Fruit fly (Drosophila melanogaster) whole organism, embryonic: ENCODE measurements around the gene fne.

Source experiments
- Bteb2 ChIP-seq: fragments of 200-800 bp; sonication (Bioruptor generic); optimal IDR thresholded peaks from 2 replicates; lab custom pipeline; 2016; ENCODE audit warnings: missing biosample characterization, missing genetic modification characterization
- CG1024 ChIP-seq: fragments of 200-800 bp; sonication (Bioruptor generic); IDR thresholded peaks from 2 replicates; pipeline ENCODE4 v1.3.6; 2022; ENCODE audit warnings: missing biosample characterization, missing genetic modification characterization
- CG10462 ChIP-seq: fragments of 200-800 bp; sonication (Bioruptor generic); optimal IDR thresholded peaks from 2 replicates; lab custom pipeline; 2016; ENCODE audit warnings: missing biosample characterization, missing genetic modification characterization
- CG11504 ChIP-seq: fragments of 200-800 bp; sonication (Bioruptor generic); optimal IDR thresholded peaks from 3 replicates; lab custom pipeline; 2019; ENCODE audit warnings: missing biosample characterization, mild to moderate bottlenecking, missing genetic modification characterization, moderate library complexity
- CG11723 ChIP-seq: fragments of 200-800 bp; sonication (Bioruptor generic); optimal IDR thresholded peaks from 2 replicates; lab custom pipeline; 2017; ENCODE audit warnings: missing biosample characterization, mild to moderate bottlenecking, missing genetic modification characterization
- CG12104 ChIP-seq: fragments of 200-800 bp; sonication (Bioruptor generic); optimal IDR thresholded peaks from 3 replicates; lab custom pipeline; 2016; ENCODE audit warnings: missing biosample characterization, missing genetic modification characterization
- CG13624 ChIP-seq: fragments of 200-800 bp; sonication (Bioruptor generic); optimal IDR thresholded peaks from 2 replicates; lab custom pipeline; 2016; ENCODE audit warnings: missing biosample characterization, missing genetic modification characterization
- CG13775 ChIP-seq: fragments of 200-800 bp; sonication (Bioruptor generic); optimal IDR thresholded peaks from 3 replicates; lab custom pipeline; 2017; ENCODE audit warnings: missing biosample characterization, mild to moderate bottlenecking, missing genetic modification characterization
- CG15514 ChIP-seq: fragments of 200-800 bp; sonication (Bioruptor generic); optimal IDR thresholded peaks from 3 replicates; lab custom pipeline; 2017; ENCODE audit warnings: missing biosample characterization, missing genetic modification characterization, mild to moderate bottlenecking, moderate library complexity, missing genetic modification reagents
- CG16815 ChIP-seq: fragments of 200-800 bp; sonication (Bioruptor generic); optimal IDR thresholded peaks from 3 replicates; lab custom pipeline; 2017; ENCODE audit warnings: missing biosample characterization, mild to moderate bottlenecking, missing genetic modification characterization
- CG17359 ChIP-seq: fragments of 200-800 bp; sonication (Bioruptor generic); optimal IDR thresholded peaks from 3 replicates; lab custom pipeline; 2018; ENCODE audit warnings: missing biosample characterization, mild to moderate bottlenecking, missing genetic modification characterization, moderate library complexity
- CG18476 ChIP-seq: fragments of 200-800 bp; sonication (Bioruptor generic); optimal IDR thresholded peaks from 2 replicates; lab custom pipeline; 2016; ENCODE audit warnings: missing biosample characterization, mild to moderate bottlenecking, missing genetic modification characterization
- CG18599 ChIP-seq: fragments of 200-800 bp; sonication (Bioruptor generic); optimal IDR thresholded peaks from 3 replicates; lab custom pipeline; 2017; ENCODE audit warnings: missing biosample characterization, missing genetic modification characterization, mild to moderate bottlenecking, moderate library complexity, missing genetic modification reagents
- CG2202 ChIP-seq: fragments of 200-800 bp; sonication (Bioruptor generic); optimal IDR thresholded peaks from 2 replicates; lab custom pipeline; 2018; ENCODE audit warnings: missing biosample characterization, mild to moderate bottlenecking, missing genetic modification characterization
- CG31365 ChIP-seq: fragments of 200-800 bp; sonication (Bioruptor generic); optimal IDR thresholded peaks from 2 replicates; lab custom pipeline; 2018; ENCODE audit warnings: missing biosample characterization, mild to moderate bottlenecking, missing genetic modification characterization
- CG31441 ChIP-seq: fragments of 200-800 bp; sonication (Bioruptor generic); IDR thresholded peaks from 2 replicates; pipeline ENCODE4 v1.3.6; 2022; ENCODE audit warnings: missing biosample characterization, missing genetic modification characterization
- CG33213 ChIP-seq: fragments of 200-800 bp; sonication (Bioruptor generic); optimal IDR thresholded peaks from 3 replicates; lab custom pipeline; 2016; ENCODE audit warnings: missing biosample characterization, missing genetic modification characterization
- CG34224 ChIP-seq: fragments of 200-800 bp; sonication (Bioruptor generic); IDR thresholded peaks from 3 replicates; pipeline ENCODE4 v1.3.6; 2022; ENCODE audit warnings: missing biosample characterization, missing genetic modification characterization; ENCODE audit not compliant: partially characterized antibody
- CG3838 ChIP-seq: fragments of 200-800 bp; sonication (Bioruptor generic); optimal IDR thresholded peaks from 3 replicates; lab custom pipeline; 2016; ENCODE audit warnings: missing biosample characterization, missing genetic modification characterization
- CG3995 ChIP-seq: fragments of 200-800 bp; sonication (Bioruptor generic); optimal IDR thresholded peaks from 3 replicates; lab custom pipeline; 2016; ENCODE audit warnings: missing biosample characterization, missing genetic modification characterization
- CG5953 ChIP-seq: fragments of 200-800 bp; sonication (Bioruptor generic); IDR thresholded peaks from 2 replicates; pipeline ENCODE4 v1.3.6; 2022; ENCODE audit warnings: missing biosample characterization, missing genetic modification characterization
- CG6854 ChIP-seq: fragments of 200-800 bp; sonication (Bioruptor generic); optimal IDR thresholded peaks from 3 replicates; lab custom pipeline; 2017; ENCODE audit warnings: missing biosample characterization, mild to moderate bottlenecking, missing genetic modification characterization
- CG7839 ChIP-seq: fragments of 200-800 bp; sonication (Bioruptor generic); optimal IDR thresholded peaks from 3 replicates; lab custom pipeline; 2018; ENCODE audit warnings: missing biosample characterization, mild to moderate bottlenecking, missing genetic modification characterization, moderate library complexity
- CG8388 ChIP-seq: fragments of 200-800 bp; sonication (Bioruptor generic); optimal IDR thresholded peaks from 2 replicates; lab custom pipeline; 2019; ENCODE audit warnings: missing biosample characterization, mild to moderate bottlenecking, missing genetic modification characterization, moderate library complexity
- CG9437 ChIP-seq: fragments of 200-800 bp; sonication (Bioruptor generic); optimal IDR thresholded peaks from 2 replicates; lab custom pipeline; 2018; ENCODE audit warnings: missing biosample characterization, mild to moderate bottlenecking, missing genetic modification characterization
- Dfd ChIP-seq, 2 experiments: fragments of >200 bp; optimal IDR thresholded peaks; 2 replicates each; lab custom pipeline; 2017; ENCODE audit warnings: missing biosample characterization in 2 of 2, missing genetic modification characterization in 2 of 2
- Doc3 ChIP-seq: fragments of 200-800 bp; sonication (Bioruptor generic); IDR thresholded peaks from 3 replicates; pipeline ENCODE4 v1.3.6; 2022; ENCODE audit warnings: missing biosample characterization, missing genetic modification characterization; ENCODE audit not compliant: partially characterized antibody
- Drgx ChIP-seq: fragments of 200-800 bp; sonication (Bioruptor generic); IDR thresholded peaks from 2 replicates; pipeline ENCODE4 v1.3.6; 2022; ENCODE audit warnings: missing biosample characterization, missing genetic modification characterization
- Ets65A ChIP-seq: fragments of 200-800 bp; sonication (Bioruptor generic); peaks from one replicate; lab custom pipeline; 2016; ENCODE audit warnings: missing biosample characterization, missing genetic modification characterization
- Ets97D ChIP-seq: fragments of 200-800 bp; sonication (Bioruptor generic); optimal IDR thresholded peaks from 3 replicates; lab custom pipeline; 2016; ENCODE audit warnings: missing biosample characterization, missing genetic modification characterization
- Gsc ChIP-seq: fragments of 200-800 bp; sonication (Bioruptor generic); IDR thresholded peaks from 2 replicates; pipeline ENCODE4 v1.3.6; 2022; ENCODE audit warnings: missing biosample characterization, missing genetic modification characterization
- H2.0 ChIP-seq: fragments of 200-800 bp; sonication (Bioruptor generic); IDR thresholded peaks from 2 replicates; pipeline ENCODE4 v1.3.6; 2022; ENCODE audit warnings: missing biosample characterization, missing genetic modification characterization
- HHEX ChIP-seq: fragments of 200-800 bp; sonication (Bioruptor generic); optimal IDR thresholded peaks from 3 replicates; lab custom pipeline; 2017; ENCODE audit warnings: missing biosample characterization, mild to moderate bottlenecking, missing genetic modification characterization, missing genetic modification reagents
- Hr3 ChIP-seq: fragments of 200-800 bp; sonication (Bioruptor generic); optimal IDR thresholded peaks from 3 replicates; lab custom pipeline; 2016; ENCODE audit warnings: missing biosample characterization, missing genetic modification characterization
- Meics ChIP-seq: fragments of 200-800 bp; sonication (Bioruptor generic); optimal IDR thresholded peaks from 2 replicates; lab custom pipeline; 2017; ENCODE audit warnings: missing biosample characterization, mild to moderate bottlenecking, missing genetic modification characterization
- Pdp1 ChIP-seq, 2 experiments: fragments of 200-800 bp; sonication (Bioruptor generic); optimal IDR thresholded peaks; 3 replicates each; lab custom pipeline; 2016; ENCODE audit warnings: missing biosample characterization in 2 of 2, missing genetic modification characterization in 2 of 2, mild to moderate bottlenecking in 1 of 2, moderate library complexity in 1 of 2
- Sox100B ChIP-seq: fragments of 200-800 bp; sonication (Bioruptor generic); optimal IDR thresholded peaks from 3 replicates; lab custom pipeline; 2018; ENCODE audit warnings: missing biosample characterization, mild to moderate bottlenecking, missing genetic modification characterization
- Sry-δ ChIP-seq: fragments of 200-800 bp; sonication (Bioruptor generic); optimal IDR thresholded peaks from 2 replicates; lab custom pipeline; 2016; ENCODE audit warnings: missing biosample characterization, missing genetic modification characterization
- chif ChIP-seq, 2 experiments: fragments of 200-800 bp; sonication (Bioruptor generic); optimal IDR thresholded peaks; 3 replicates each; lab custom pipeline; 2016; ENCODE audit warnings: missing biosample characterization in 2 of 2, missing genetic modification characterization in 2 of 2
- crol ChIP-seq: fragments of 200-800 bp; sonication (Bioruptor generic); IDR thresholded peaks from 2 replicates; pipeline ENCODE4 v1.3.6; 2022; ENCODE audit warnings: missing biosample characterization, missing genetic modification characterization
- ewg ChIP-seq: fragments of 200-800 bp; sonication (Bioruptor generic); optimal IDR thresholded peaks from 3 replicates; lab custom pipeline; 2017; ENCODE audit warnings: mild to moderate bottlenecking, missing biosample characterization, missing genetic modification reagents, missing genetic modification characterization
- fru ChIP-seq: fragments of >200 bp; optimal IDR thresholded peaks from 2 replicates; lab custom pipeline; 2017
- gce ChIP-seq: fragments of 200-800 bp; sonication (Bioruptor generic); IDR thresholded peaks from 3 replicates; pipeline ENCODE4 v1.3.6; 2022; ENCODE audit warnings: missing biosample characterization, missing genetic modification characterization
- ind ChIP-seq: fragments of 200-800 bp; sonication (Bioruptor generic); optimal IDR thresholded peaks from 3 replicates; lab custom pipeline; 2016; ENCODE audit warnings: missing biosample characterization, missing genetic modification characterization
- nerfin-1 ChIP-seq: fragments of 200-800 bp; sonication (Bioruptor generic); optimal IDR thresholded peaks from 3 replicates; lab custom pipeline; 2019; ENCODE audit warnings: missing biosample characterization, mild to moderate bottlenecking, missing genetic modification characterization, moderate library complexity
- nom ChIP-seq: fragments of 200-800 bp; sonication (Bioruptor generic); optimal IDR thresholded peaks from 2 replicates; lab custom pipeline; 2017; ENCODE audit warnings: missing biosample characterization, missing genetic modification characterization, mild to moderate bottlenecking, moderate library complexity, missing genetic modification reagents
- odd ChIP-seq: fragments of 200-800 bp; sonication (Bioruptor generic); optimal IDR thresholded peaks from 2 replicates; lab custom pipeline; 2017; ENCODE audit warnings: missing biosample characterization, mild to moderate bottlenecking, missing genetic modification characterization
- pfk ChIP-seq: fragments of 200-800 bp; sonication (Bioruptor generic); optimal IDR thresholded peaks from 2 replicates; lab custom pipeline; 2018; ENCODE audit warnings: missing biosample characterization, mild to moderate bottlenecking, missing genetic modification characterization, moderate library complexity
- sna ChIP-seq: fragments of 200-800 bp; sonication (Bioruptor generic); IDR thresholded peaks from 2 replicates; pipeline ENCODE4 v1.3.6; 2022; ENCODE audit warnings: missing biosample characterization, missing genetic modification characterization; ENCODE audit not compliant: partially characterized antibody
- so ChIP-seq: fragments of 200-800 bp; sonication (Bioruptor generic); IDR thresholded peaks from 3 replicates; pipeline ENCODE4 v1.3.6; 2022; ENCODE audit warnings: missing biosample characterization, missing genetic modification characterization
- ttk ChIP-seq: fragments of 200-800 bp; sonication (Bioruptor generic); IDR thresholded peaks from 2 replicates; pipeline ENCODE4 v2.1.2; 2022; ENCODE audit warnings: missing biosample characterization, missing genetic modification characterization

fne gene

DNA sequence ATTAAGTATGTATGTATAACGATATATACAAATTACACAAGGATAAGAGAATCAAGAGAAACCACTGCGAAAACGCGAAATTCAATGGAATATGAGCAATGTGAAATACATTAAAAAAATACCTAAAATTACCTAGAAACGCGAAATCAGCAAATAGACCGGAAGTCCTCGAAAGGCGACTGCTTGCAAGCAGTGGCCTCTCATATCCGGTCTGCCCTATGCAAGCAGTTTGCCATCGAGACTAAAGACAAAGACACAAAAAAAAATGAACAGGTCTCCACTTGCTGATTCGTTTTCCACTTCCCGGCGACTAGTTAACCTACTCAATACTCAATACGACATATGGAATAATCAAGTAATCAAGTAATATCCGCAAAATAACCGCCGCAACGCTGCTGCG lies 30.4 kb downstream of the fne start:
- peak; percentile 4 for TF ChIP-seq CG8388
- TF ChIP-seq odd (GFP tag; lab: Kevin White, UChicago): peak; percentile 17
- TF ChIP-seq CG3838 (GFP tag; lab: Kevin White, UChicago): no peak
- TF ChIP-seq ind (GFP tag; lab: Kevin White, UChicago): no peak
- no peak for TF ChIP-seq CG18476 (GFP tag; lab: Kevin White, UChicago)
- TF ChIP-seq CG5953 (GFP tag; lab: Robert Waterston, UW): no peak
- TF ChIP-seq CG16815 (GFP tag; lab: Kevin White, UChicago): no peak
- TF ChIP-seq Gsc: no peak
- no peak for TF ChIP-seq Bteb2 (GFP tag; lab: Kevin White, UChicago)
- TF ChIP-seq CG1024 (GFP tag; lab: Robert Waterston, UW): no peak
- no peak for TF ChIP-seq Pdp1 (GFP tag; optimal IDR thresholded peaks at IDR 0.05; lab: Kevin White, UChicago)
- no peak for TF ChIP-seq ttk (GFP tag; lab: Robert Waterston, UW)
- TF ChIP-seq CG13624 (GFP tag; lab: Kevin White, UChicago): no peak
- TF ChIP-seq Hr3: no peak
- TF ChIP-seq Ets97D (GFP tag; lab: Kevin White, UChicago): peak; percentile 96
- peak; percentile 16 for TF ChIP-seq CG7839 (tag; lab: Kevin White, UChicago)
- TF ChIP-seq CG3995: no peak
- TF ChIP-seq CG6854 (GFP tag; lab: Kevin White, UChicago): peak; percentile 15
- no peak for TF ChIP-seq crol (GFP tag; lab: Robert Waterston, UW)
- peak; percentile 49 for TF ChIP-seq HHEX (GFP tag; lab: Kevin White, UChicago)
- peak; percentile 7 for TF ChIP-seq CG2202 (tag; lab: Kevin White, UChicago)
- peak; percentile 40 for TF ChIP-seq Sox100B (GFP tag; lab: Kevin White, UChicago)
- TF ChIP-seq Ets65A (GFP tag; lab: Kevin White, UChicago): peak; percentile 94
- peak; percentile 33 for TF ChIP-seq CG18599 (GFP tag; lab: Kevin White, UChicago)
- TF ChIP-seq CG10462 (GFP tag; lab: Kevin White, UChicago): no peak
- peak; percentile 37 for TF ChIP-seq pfk (GFP tag; lab: Kevin White, UChicago)
- TF ChIP-seq CG11723 (GFP tag; lab: Kevin White, UChicago): no peak
- TF ChIP-seq CG34224 (GFP tag; lab: Robert Waterston, UW): no peak
- no peak for TF ChIP-seq H2.0 (GFP tag; lab: Robert Waterston, UW)
- peak; percentile 18; the same call in 1 of the 2 replicates for TF ChIP-seq CG31441 (GFP tag; lab: Robert Waterston, UW)
- peak; percentile 91 for TF ChIP-seq CG31365 (tag; lab: Kevin White, UChicago)
- peak; percentile 29 for TF ChIP-seq Meics (GFP tag; lab: Kevin White, UChicago)
- peak; percentile 35 for TF ChIP-seq CG13775 (GFP tag; lab: Kevin White, UChicago)
- TF ChIP-seq Dfd (GFP tag; optimal IDR thresholded peaks at IDR 0.05; lab: Kevin White, UChicago): no peak
- no peak for TF ChIP-seq fru (lab: Kevin White, UChicago)
- no peak for TF ChIP-seq so (GFP tag; lab: Robert Waterston, UW)
- TF ChIP-seq CG12104 (GFP tag; lab: Kevin White, UChicago): no peak
- peak; percentile 28 for TF ChIP-seq CG17359 (tag; lab: Kevin White, UChicago)
- 0 out of 3 replicates have a peak, but pooled peaks have one; percentile 26 for TF ChIP-seq gce (GFP tag; lab: Robert Waterston, UW)
- peak; percentile 5 for TF ChIP-seq CG9437 (GFP tag; lab: Kevin White, UChicago)
- no peak for TF ChIP-seq Drgx (GFP tag; lab: Robert Waterston, UW)
- TF ChIP-seq CG11504 (tag; lab: Kevin White, UChicago): peak; percentile 10
- peak; percentile 18 for TF ChIP-seq CG15514
- peak; percentile 25 for TF ChIP-seq CG33213 (GFP tag; lab: Kevin White, UChicago)
- TF ChIP-seq ewg (GFP tag; lab: Kevin White, UChicago): peak; percentile 74
- TF ChIP-seq sna (GFP tag; lab: Robert Waterston, UW): no peak
- TF ChIP-seq Sry-δ (GFP tag; lab: Kevin White, UChicago): no peak
- no peak for TF ChIP-seq nom
- no peak for TF ChIP-seq Doc3 (GFP tag; lab: Robert Waterston, UW)
- TF ChIP-seq nerfin-1 (tag; lab: Kevin White, UChicago): peak; percentile 24
- no peak for TF ChIP-seq chif (GFP tag; optimal IDR thresholded peaks at IDR 0.05; lab: Kevin White, UChicago)
